Worm (Caenorhabditis elegans): Measurements from ENCODE around the gene dcs-1.

The dcs-1 gene

DNA sequence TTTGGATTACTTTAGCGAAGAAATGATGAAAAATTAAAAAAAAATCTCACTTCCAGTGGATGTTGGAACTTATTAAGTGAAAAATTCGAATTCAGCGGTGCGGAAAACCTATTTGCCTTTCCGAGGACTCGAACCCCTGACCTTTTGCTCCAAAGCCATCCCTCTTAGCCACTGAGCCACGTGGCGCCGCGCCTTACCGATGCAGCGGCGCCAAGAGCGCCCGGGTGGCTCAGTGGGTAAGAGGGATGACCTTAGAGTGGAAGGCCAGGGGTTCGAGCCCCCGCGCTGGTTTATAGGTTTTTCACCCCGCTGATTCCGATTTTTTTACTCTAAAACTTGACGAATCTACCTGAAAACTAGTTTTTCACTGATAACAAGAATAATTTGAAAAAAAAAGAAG is 37.0 kb upstream of the dcs-1 start:
- TF ChIP-seq elt-3 (tag; optimal IDR thresholded peaks at IDR 0.05) (no peak), jun-1 (tag; optimal IDR thresholded peaks at IDR 0.05) (no peak), fkh-10 (GFP tag; optimal IDR thresholded peaks at IDR 0.05) (no peak), hmg-11 (tag; optimal IDR thresholded peaks at IDR 0.05) (no peak), nhr-12 (tag; optimal IDR thresholded peaks at IDR 0.05) (no peak), ceh-16 (tag; optimal IDR thresholded peaks at IDR 0.05) (no peak), unc-39 (tag; optimal IDR thresholded peaks at IDR 0.05) (no peak), sea-2 (GFP tag; optimal IDR thresholded peaks at IDR 0.05) (no peak), lin-15B (tag; optimal IDR thresholded peaks at IDR 0.05) (no peak), nfya-1 (tag; optimal IDR thresholded peaks at IDR 0.05; ENCODE audit: insufficient read depth) (no peak), elt-1 (tag; optimal IDR thresholded peaks at IDR 0.05) (no peak), lsy-12 (tag; optimal IDR thresholded peaks at IDR 0.05) (no peak), ceh-28 (tag; optimal IDR thresholded peaks at IDR 0.05) (no peak), pqm-1 (tag; optimal IDR thresholded peaks at IDR 0.05) (no peak), ztf-11 (tag; optimal IDR thresholded peaks at IDR 0.05) (no peak), nhr-43 (tag; optimal IDR thresholded peaks at IDR 0.05; ENCODE audit: poor library complexity, severe bottlenecking) (no peak), fos-1 (tag; optimal IDR thresholded peaks at IDR 0.05) (no peak), ceh-9 (tag; optimal IDR thresholded peaks at IDR 0.05) (no peak), mml-1 (tag; optimal IDR thresholded peaks at IDR 0.05) (no peak)

ce11 chrV:20126637-20127036 is 36.1 kb upstream of the dcs-1 start:
- no peak for TF ChIP-seq fkh-10 (GFP tag; optimal IDR thresholded peaks at IDR 0.05)
- no peak for TF ChIP-seq elt-1 (tag; optimal IDR thresholded peaks at IDR 0.05)

DNA sequence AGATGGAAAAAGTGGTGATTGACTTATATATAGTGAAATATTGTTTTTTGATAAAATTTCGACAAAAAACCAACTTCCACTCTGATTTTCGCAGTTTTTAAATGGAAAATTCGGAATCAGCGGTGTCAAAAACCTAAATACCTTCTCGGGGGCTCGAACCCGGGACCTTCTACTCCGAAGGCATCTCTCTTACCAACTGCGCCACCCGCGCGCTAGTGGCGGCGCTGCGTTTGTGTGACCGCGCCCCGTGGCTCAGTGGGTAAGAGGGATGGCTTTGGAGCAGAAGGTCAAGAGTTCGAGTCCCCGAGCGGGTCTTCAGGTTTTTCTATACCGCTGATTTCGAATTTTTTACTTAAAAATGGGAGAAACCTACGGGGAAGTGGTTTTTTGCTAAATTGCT is 34.6 kb upstream of the dcs-1 start:
- TF ChIP-seq nhr-25 (tag; optimal IDR thresholded peaks at IDR 0.05) = no peak

ce11 chrV:20124393-20124792 is 33.9 kb upstream of the dcs-1 start:
- TF ChIP-seq aly-2 (tag; optimal IDR thresholded peaks at IDR 0.05) = no peak
- TF ChIP-seq nhr-237 (tag; optimal IDR thresholded peaks at IDR 0.05) = no peak
- no peak for TF ChIP-seq snpc-4 (tag; optimal IDR thresholded peaks at IDR 0.05)
- TF ChIP-seq nfya-1 (tag; optimal IDR thresholded peaks at IDR 0.05; ENCODE audit: insufficient read depth) = no peak
- TF ChIP-seq lsy-12 (tag; optimal IDR thresholded peaks at IDR 0.05) = no peak
- TF ChIP-seq ceh-82 (tag; optimal IDR thresholded peaks at IDR 0.05) = no peak
- no peak for TF ChIP-seq ceh-9 (tag; optimal IDR thresholded peaks at IDR 0.05)
- no peak for TF ChIP-seq tbx-2 (tag; optimal IDR thresholded peaks at IDR 0.05)

DNA sequence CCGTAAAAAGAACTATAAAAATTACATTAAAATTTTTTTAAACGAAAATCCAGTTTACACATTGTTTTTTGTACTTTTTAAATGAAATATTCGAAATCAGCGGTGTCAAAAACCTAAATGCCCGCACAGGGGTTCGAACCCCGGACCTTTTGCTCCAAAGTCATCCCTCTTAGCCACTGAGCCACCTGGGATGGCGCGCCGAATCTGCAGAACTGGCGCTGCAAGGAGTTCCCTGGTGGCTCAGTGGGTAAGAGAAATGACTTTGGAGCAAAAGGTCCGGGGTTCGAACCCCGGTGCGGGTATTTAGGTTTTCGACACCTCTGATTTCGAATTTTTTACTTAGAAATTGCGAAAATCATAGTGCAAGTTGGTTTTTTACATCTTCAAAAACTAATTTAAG is 33.1 kb upstream of the dcs-1 start:
- TF ChIP-seq ztf-11 (tag; optimal IDR thresholded peaks at IDR 0.05) (no peak), ceh-28 (tag; optimal IDR thresholded peaks at IDR 0.05) (no peak), nhr-43 (tag; optimal IDR thresholded peaks at IDR 0.05; ENCODE audit: poor library complexity, severe bottlenecking) (no peak), unc-39 (tag; optimal IDR thresholded peaks at IDR 0.05) (no peak), lsy-12 (tag; optimal IDR thresholded peaks at IDR 0.05) (no peak), mml-1 (tag; optimal IDR thresholded peaks at IDR 0.05) (no peak)

ce11 chrV:20123010-20123409 is 32.5 kb upstream of the dcs-1 start:
- TF ChIP-seq ceh-28 (tag; optimal IDR thresholded peaks at IDR 0.05) (no peak), egl-27 (tag; optimal IDR thresholded peaks at IDR 0.05) (no peak), tbx-2 (tag; optimal IDR thresholded peaks at IDR 0.05) (no peak), lin-39 (tag; optimal IDR thresholded peaks at IDR 0.05) (no peak), fkh-2 (tag; optimal IDR thresholded peaks at IDR 0.05) (no peak), nhr-237 (tag; optimal IDR thresholded peaks at IDR 0.05) (no peak), unc-62 (GFP tag; optimal IDR thresholded peaks at IDR 0.05) (no peak), sea-2 (GFP tag; optimal IDR thresholded peaks at IDR 0.05) (no peak), lsy-12 (tag; optimal IDR thresholded peaks at IDR 0.05) (no peak)

DNA sequence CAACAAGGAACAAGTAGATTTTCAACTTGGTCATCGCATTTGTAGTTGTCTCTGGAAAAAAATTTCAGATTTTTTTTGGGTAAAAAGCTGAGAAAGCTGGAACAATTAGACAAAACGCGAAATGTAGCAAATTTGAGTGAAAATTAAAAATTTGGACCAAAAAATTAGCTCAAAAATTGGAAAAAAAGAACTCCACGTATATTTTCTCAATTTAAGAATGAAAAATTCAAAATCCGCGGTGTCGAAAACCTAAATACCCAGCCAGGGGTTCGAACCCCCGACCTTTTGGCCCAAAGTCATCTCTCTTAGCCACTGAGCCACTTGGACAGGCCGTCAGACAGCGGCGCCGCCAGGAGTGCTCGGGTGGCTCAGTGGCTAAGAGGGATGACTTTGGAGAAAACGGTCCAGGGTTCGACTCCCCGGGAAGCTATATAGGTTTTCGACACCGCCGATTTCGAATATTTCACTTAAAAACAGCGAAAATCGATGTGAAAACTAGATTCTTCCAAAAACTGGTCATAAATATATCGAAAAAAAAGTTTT is 30.2 kb upstream of the dcs-1 start, which contains the start of gene ncx-1:
ncx-1 (minus strand) TSS at position 51 of the 543 bp plus-strand sequence.
- TF ChIP-seq ceh-82 (tag; optimal IDR thresholded peaks at IDR 0.05) (no peak), egl-27 (tag; optimal IDR thresholded peaks at IDR 0.05) (no peak), jun-1 (tag; optimal IDR thresholded peaks at IDR 0.05) (no peak), nfya-1 (tag; optimal IDR thresholded peaks at IDR 0.05; ENCODE audit: insufficient read depth) (no peak), fkh-10 (GFP tag; optimal IDR thresholded peaks at IDR 0.05) (no peak), zag-1 (tag; optimal IDR thresholded peaks at IDR 0.05) (no peak), nhr-67 (tag; optimal IDR thresholded peaks at IDR 0.05) (no peak), lin-39 (tag; optimal IDR thresholded peaks at IDR 0.05) (no peak), R02D3.7 (tag; optimal IDR thresholded peaks at IDR 0.05) (no peak), nhr-28 (tag; optimal IDR thresholded peaks at IDR 0.05) (no peak), aly-2 (tag; optimal IDR thresholded peaks at IDR 0.05) (no peak), lin-15B (tag; optimal IDR thresholded peaks at IDR 0.05) (no peak), fos-1 (tag; optimal IDR thresholded peaks at IDR 0.05) (no peak), ztf-4 (tag; optimal IDR thresholded peaks at IDR 0.05) (no peak), nhr-76 (tag; optimal IDR thresholded peaks at IDR 0.05) (no peak), tbx-2 (tag; optimal IDR thresholded peaks at IDR 0.05) (no peak)
